Worm (Caenorhabditis elegans): ENCODE data around the gene srd-13.

srd-13 gene

DNA sequence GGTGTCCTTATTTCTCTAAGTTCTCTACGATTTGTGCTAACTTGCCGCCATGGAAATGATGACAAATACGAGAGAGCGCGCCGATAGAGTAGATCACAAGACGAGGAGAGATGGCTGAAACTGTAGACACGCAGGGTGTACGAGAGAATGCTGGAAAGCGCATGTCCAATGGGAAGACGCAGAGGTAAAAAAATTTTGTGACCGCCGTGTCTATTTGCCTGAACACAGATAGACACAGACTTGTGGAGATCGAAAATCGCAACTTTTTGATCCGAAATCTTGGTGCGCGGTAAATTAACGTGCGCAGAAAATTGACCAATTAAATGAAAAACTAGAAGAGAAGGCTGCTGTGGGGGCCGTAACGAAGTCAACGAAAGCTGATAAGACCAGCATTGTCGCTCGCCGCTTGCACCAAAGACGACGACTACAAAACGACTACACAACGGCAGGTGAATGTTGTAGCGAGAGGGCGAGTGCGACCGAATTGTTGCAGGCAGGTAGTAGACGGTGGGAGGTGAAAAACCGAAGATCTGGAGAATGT is 21.7 kb upstream of the srd-13 start:
- TF ChIP-seq nhr-84 (tag; optimal IDR thresholded peaks at IDR 0.05) = no peak
- peak; percentile 93 for TF ChIP-seq snu-23 (GFP tag; optimal IDR thresholded peaks at IDR 0.05)
- TF ChIP-seq fkh-10 (GFP tag; optimal IDR thresholded peaks at IDR 0.05) = peak; percentile 10
- TF ChIP-seq jun-1 (tag; optimal IDR thresholded peaks at IDR 0.05) = peak; percentile 78
- peak; percentile 72 to 81 for TF ChIP-seq efl-1 (optimal IDR thresholded peaks at IDR 0.05)
- peak; percentile 39 to 93 for TF ChIP-seq efl-1 (GFP tag; optimal IDR thresholded peaks at IDR 0.05 in 1 of 2)
- TF ChIP-seq lin-13 (GFP tag; optimal IDR thresholded peaks at IDR 0.05) = peak; percentile 70
- TF ChIP-seq C16A3.4 (tag; optimal IDR thresholded peaks at IDR 0.05) = peak; percentile 60
- TF ChIP-seq irx-1 (tag; optimal IDR thresholded peaks at IDR 0.05) = peak; percentile 75
- peak; percentile 95 for TF ChIP-seq nhr-71 (tag; optimal IDR thresholded peaks at IDR 0.05)
- peak; percentile 92 for TF ChIP-seq nhr-77 (tag; optimal IDR thresholded peaks at IDR 0.05)
- peak; percentile 71 for TF ChIP-seq xbp-1 (tag; optimal IDR thresholded peaks at IDR 0.05)
- TF ChIP-seq dsc-1 (tag; optimal IDR thresholded peaks at IDR 0.05) = peak; percentile 44
- no peak for TF ChIP-seq ets-5 (GFP tag; IDR thresholded peaks at IDR 0.05)
- TF ChIP-seq hlh-17 (GFP tag; optimal IDR thresholded peaks at IDR 0.05; ENCODE audit: borderline replicate concordance) = no peak
- TF ChIP-seq mab-9 (GFP tag; IDR thresholded peaks at IDR 0.05) = 0 out of 2 replicates have a peak, but pooled peaks have one; percentile 36
- no peak for TF ChIP-seq F16B12.6 (tag; optimal IDR thresholded peaks at IDR 0.05)
- peak; percentile 83 for TF ChIP-seq blmp-1 (tag; optimal IDR thresholded peaks at IDR 0.05)
- TF ChIP-seq mef-2 (tag; optimal IDR thresholded peaks at IDR 0.05) = no peak
- no peak for TF ChIP-seq tlp-1 (tag; optimal IDR thresholded peaks at IDR 0.05)
- peak; percentile 45 for TF ChIP-seq nhr-237 (tag; optimal IDR thresholded peaks at IDR 0.05)
- no peak for TF ChIP-seq nhr-76 (tag; optimal IDR thresholded peaks at IDR 0.05)
- peak; percentile 96 for TF ChIP-seq nhr-20 (tag; optimal IDR thresholded peaks at IDR 0.05)
- TF ChIP-seq grh-1 (GFP tag; IDR thresholded peaks at IDR 0.05) = peak; percentile 70
- peak; percentile 92 for TF ChIP-seq tbx-2 (tag; optimal IDR thresholded peaks at IDR 0.05)
- peak in 1 of 2 experiments; percentile 79 for TF ChIP-seq egl-27 (tag; optimal IDR thresholded peaks at IDR 0.05)
- TF ChIP-seq ceh-82 (tag; optimal IDR thresholded peaks at IDR 0.05) = peak; percentile 13 to 71 (median 69)
- no peak for TF ChIP-seq alr-1 (tag; optimal IDR thresholded peaks at IDR 0.05; ENCODE audit: borderline replicate concordance)
- TF ChIP-seq fkh-8 (tag; optimal IDR thresholded peaks at IDR 0.05) = peak; percentile 83
- no peak for TF ChIP-seq sptf-1 (tag; optimal IDR thresholded peaks at IDR 0.05)
- TF ChIP-seq C04F5.9 (tag; optimal IDR thresholded peaks at IDR 0.05) = peak; percentile 16
- TF ChIP-seq ceh-8 (GFP tag; optimal IDR thresholded peaks at IDR 0.05) = no peak
- TF ChIP-seq zip-4 (GFP tag; optimal IDR thresholded peaks at IDR 0.05) = no peak
- TF ChIP-seq rnt-1 (tag; optimal IDR thresholded peaks at IDR 0.05) = peak; percentile 71
- TF ChIP-seq pag-3 (tag; optimal IDR thresholded peaks at IDR 0.05; ENCODE audit: borderline replicate concordance, insufficient read depth) = no peak
- TF ChIP-seq pax-3 (tag; optimal IDR thresholded peaks at IDR 0.05) = peak; percentile 51
- peak; percentile 99 for TF ChIP-seq nhr-85 (tag)
- TF ChIP-seq fkh-4 (tag; optimal IDR thresholded peaks at IDR 0.05; ENCODE audit: borderline replicate concordance) = no peak
- TF ChIP-seq zag-1 (tag; optimal IDR thresholded peaks at IDR 0.05) = no peak
- TF ChIP-seq hlh-4 (tag; optimal IDR thresholded peaks at IDR 0.05) = no peak
- no peak for TF ChIP-seq pqm-1 (tag; optimal IDR thresholded peaks at IDR 0.05)
- TF ChIP-seq aly-2 (tag; optimal IDR thresholded peaks at IDR 0.05) = no peak
- peak; percentile 88 for TF ChIP-seq nhr-90 (tag; optimal IDR thresholded peaks at IDR 0.05; ENCODE audit: poor library complexity)
- peak; percentile 48 for TF ChIP-seq fos-1 (tag; optimal IDR thresholded peaks at IDR 0.05)
- no peak for TF ChIP-seq egl-13 (tag; optimal IDR thresholded peaks at IDR 0.05)
- peak; percentile 1 for TF ChIP-seq unc-86 (tag; optimal IDR thresholded peaks at IDR 0.05)
- TF ChIP-seq ceh-63 (GFP tag; optimal IDR thresholded peaks at IDR 0.05) = no peak
- TF ChIP-seq unc-130 (tag; optimal IDR thresholded peaks at IDR 0.05) = peak; percentile 4
- TF ChIP-seq elt-2 (tag; optimal IDR thresholded peaks at IDR 0.05) = no peak
- TF ChIP-seq lsy-2 (tag; optimal IDR thresholded peaks at IDR 0.05) = peak; percentile 73 to 81
- TF ChIP-seq lin-39 (tag; optimal IDR thresholded peaks at IDR 0.05) = no peak
- TF ChIP-seq unc-62 (GFP tag; optimal IDR thresholded peaks at IDR 0.05) = no peak
- no peak for TF ChIP-seq hpl-2 (GFP tag; optimal IDR thresholded peaks at IDR 0.05)

Measured in whole organism, L1 larva.